Fruit fly (Drosophila melanogaster): ENCODE measurements around the gene CG9555.

Gene CG9555

dm6 chr2L:8955597-8956335 is 35.8 kb upstream of the CG9555 start:
- TF ChIP-seq dl (GFP tag; optimal IDR thresholded peaks at IDR 0.05; ENCODE audit: insufficient read depth in 1 of 2, partially characterized antibody in 2 of 2) (no peak), CG9705 (GFP tag; optimal IDR thresholded peaks at IDR 0.05) (no peak), pan (optimal IDR thresholded peaks at IDR 0.05) (no peak), woc (GFP tag; optimal IDR thresholded peaks at IDR 0.05) (no peak), br (GFP tag; optimal IDR thresholded peaks at IDR 0.05) (no peak), CrebA (GFP tag; optimal IDR thresholded peaks at IDR 0.05; ENCODE audit: borderline replicate concordance) (no peak)

DNA sequence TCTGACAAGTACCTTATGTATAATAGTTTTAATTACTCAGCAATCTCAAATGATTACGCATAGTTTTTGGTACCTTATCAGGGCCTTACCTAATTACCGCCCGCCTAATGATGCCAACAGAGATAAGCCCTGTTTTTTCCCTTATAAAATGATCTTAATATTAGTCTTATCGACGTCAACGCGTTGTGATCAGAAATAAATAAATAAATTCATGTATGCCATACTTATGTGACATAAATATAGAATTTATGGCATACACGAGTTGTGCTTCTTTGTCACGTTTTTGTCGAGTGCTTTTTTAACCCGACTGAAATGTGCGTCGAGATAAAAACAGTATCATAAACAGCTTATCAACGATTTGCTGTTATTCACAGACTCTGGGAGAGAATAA is 35.2 kb upstream of the CG9555 start:
- TF ChIP-seq woc (GFP tag; optimal IDR thresholded peaks at IDR 0.05) (no peak), Rel (GFP tag; optimal IDR thresholded peaks at IDR 0.05) (no peak), Rel (tag; optimal IDR thresholded peaks at IDR 0.05) (peak; percentile 16), lola (GFP tag; optimal IDR thresholded peaks at IDR 0.05) (no peak), rgr (GFP tag; optimal IDR thresholded peaks at IDR 0.05) (no peak)

DNA sequence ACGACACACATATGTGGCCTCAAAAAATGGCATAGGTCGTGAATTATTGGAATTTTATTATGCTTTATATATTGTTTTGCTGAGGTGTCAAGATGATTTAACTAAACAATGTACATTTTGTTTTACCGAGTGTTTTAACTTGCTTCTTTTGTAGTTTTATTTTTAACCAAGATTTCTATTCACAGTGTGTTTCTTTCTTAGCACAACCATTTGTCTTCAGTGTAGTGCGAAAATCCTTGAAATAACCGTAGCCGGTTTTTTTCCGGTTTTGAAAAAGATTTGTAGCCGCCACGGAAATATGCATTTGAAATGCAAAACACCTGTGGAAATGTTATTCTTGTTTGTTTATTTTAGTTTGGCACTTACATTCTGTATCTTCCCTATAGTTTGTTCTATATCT is 34.4 kb upstream of the CG9555 start:
- no peak for TF ChIP-seq N (GFP tag; optimal IDR thresholded peaks at IDR 0.05)
- no peak for TF ChIP-seq tai (GFP tag; optimal IDR thresholded peaks at IDR 0.05)
- no peak for TF ChIP-seq foxo (GFP tag; optimal IDR thresholded peaks at IDR 0.05)
- no peak for TF ChIP-seq Abd-B (GFP tag; optimal IDR thresholded peaks at IDR 0.05)
- TF ChIP-seq HLH106 (tag; optimal IDR thresholded peaks at IDR 0.05), result no peak
- TF ChIP-seq jim (GFP tag; optimal IDR thresholded peaks at IDR 0.05), result no peak
- TF ChIP-seq CG9705 (GFP tag; optimal IDR thresholded peaks at IDR 0.05), result no peak
- no peak for TF ChIP-seq Hr83 (GFP tag; optimal IDR thresholded peaks at IDR 0.05; ENCODE audit: poor library complexity, severe bottlenecking)
- no peak for TF ChIP-seq CG32264 (GFP tag; optimal IDR thresholded peaks at IDR 0.05)
- TF ChIP-seq rgr (GFP tag; optimal IDR thresholded peaks at IDR 0.05), result no peak
- no peak for TF ChIP-seq Vsx2 (GFP tag; optimal IDR thresholded peaks at IDR 0.05; ENCODE audit: partially characterized antibody)
- no peak for TF ChIP-seq h (GFP tag; optimal IDR thresholded peaks at IDR 0.05)
- no peak for TF ChIP-seq dmrt93B (GFP tag; optimal IDR thresholded peaks at IDR 0.05)
- no peak for TF ChIP-seq Rel (GFP tag; optimal IDR thresholded peaks at IDR 0.05)
- no peak for TF ChIP-seq Rel (tag; optimal IDR thresholded peaks at IDR 0.05)
- TF ChIP-seq Dif (GFP tag; optimal IDR thresholded peaks at IDR 0.05; ENCODE audit: partially characterized antibody), result no peak
- no peak for TF ChIP-seq dsf (GFP tag; optimal IDR thresholded peaks at IDR 0.05; ENCODE audit: borderline replicate concordance)
- TF ChIP-seq Mio (GFP tag; optimal IDR thresholded peaks at IDR 0.05), result no peak
- TF ChIP-seq OdsH (GFP tag; optimal IDR thresholded peaks at IDR 0.05), result no peak
- no peak for TF ChIP-seq Hnf4 (GFP tag; optimal IDR thresholded peaks at IDR 0.05)
- TF ChIP-seq Dfd (GFP tag; optimal IDR thresholded peaks at IDR 0.05), result no peak

dm6 chr2L:8958046-8958497 is 33.5 kb upstream of the CG9555 start:
- no peak for TF ChIP-seq CG32264 (GFP tag; optimal IDR thresholded peaks at IDR 0.05)
- no peak for TF ChIP-seq dl (GFP tag; optimal IDR thresholded peaks at IDR 0.05; ENCODE audit: insufficient read depth in 1 of 2, partially characterized antibody in 2 of 2)
- no peak for TF ChIP-seq Rel (GFP tag; optimal IDR thresholded peaks at IDR 0.05)
- TF ChIP-seq Rel (tag; optimal IDR thresholded peaks at IDR 0.05), result no peak
- no peak for TF ChIP-seq lola (GFP tag; optimal IDR thresholded peaks at IDR 0.05)
- no peak for TF ChIP-seq dsf (GFP tag; optimal IDR thresholded peaks at IDR 0.05; ENCODE audit: borderline replicate concordance)
- peak; percentile 3 for TF ChIP-seq CG9705 (GFP tag; optimal IDR thresholded peaks at IDR 0.05)
- TF ChIP-seq psq (GFP tag; optimal IDR thresholded peaks at IDR 0.05), result peak; percentile 87
- TF ChIP-seq Myc (optimal IDR thresholded peaks at IDR 0.05), result no peak
- no peak for TF ChIP-seq GATAd (GFP tag; optimal IDR thresholded peaks at IDR 0.05)
- TF ChIP-seq sv (GFP tag; optimal IDR thresholded peaks at IDR 0.05), result peak; percentile 91
- TF ChIP-seq fru (GFP tag; optimal IDR thresholded peaks at IDR 0.05), result peak; percentile 93
- TF ChIP-seq Jra (GFP tag; optimal IDR thresholded peaks at IDR 0.05), result peak; percentile 27
- no peak for TF ChIP-seq Dif (GFP tag; optimal IDR thresholded peaks at IDR 0.05; ENCODE audit: partially characterized antibody)
- TF ChIP-seq OdsH (GFP tag; optimal IDR thresholded peaks at IDR 0.05), result peak; percentile 77
- no peak for TF ChIP-seq N (GFP tag; optimal IDR thresholded peaks at IDR 0.05)
- TF ChIP-seq rgr (GFP tag; optimal IDR thresholded peaks at IDR 0.05), result peak; percentile 80
- no peak for TF ChIP-seq Abd-B (GFP tag; optimal IDR thresholded peaks at IDR 0.05)
- peak; percentile 94 for TF ChIP-seq ey (GFP tag; optimal IDR thresholded peaks at IDR 0.05)
- no peak for TF ChIP-seq jim (GFP tag; optimal IDR thresholded peaks at IDR 0.05)
- TF ChIP-seq tai (GFP tag; optimal IDR thresholded peaks at IDR 0.05), result peak; percentile 56
- TF ChIP-seq HLH106 (tag; optimal IDR thresholded peaks at IDR 0.05), result peak; percentile 56
- no peak for TF ChIP-seq Mio (GFP tag; optimal IDR thresholded peaks at IDR 0.05)
- TF ChIP-seq usp (GFP tag; optimal IDR thresholded peaks at IDR 0.05), result no peak
- TF ChIP-seq h (GFP tag; optimal IDR thresholded peaks at IDR 0.05), result peak; percentile 79
- no peak for TF ChIP-seq Hr78 (GFP tag; optimal IDR thresholded peaks at IDR 0.05)
- TF ChIP-seq foxo (GFP tag; optimal IDR thresholded peaks at IDR 0.05), result peak in 1 of 2 experiments; percentile 86
- TF ChIP-seq sage (GFP tag; optimal IDR thresholded peaks at IDR 0.05), result no peak
- TF ChIP-seq Dfd (GFP tag; optimal IDR thresholded peaks at IDR 0.05), result no peak
- TF ChIP-seq dmrt93B (GFP tag; optimal IDR thresholded peaks at IDR 0.05), result peak; percentile 40
- peak; percentile 18 for TF ChIP-seq Hr83 (GFP tag; optimal IDR thresholded peaks at IDR 0.05; ENCODE audit: poor library complexity, severe bottlenecking)
- no peak for TF ChIP-seq pan (optimal IDR thresholded peaks at IDR 0.05)
- TF ChIP-seq Hnf4 (GFP tag; optimal IDR thresholded peaks at IDR 0.05), result peak; percentile 66
- TF ChIP-seq brk (GFP tag; optimal IDR thresholded peaks at IDR 0.05), result peak; percentile 95
- peak; percentile 55 for TF ChIP-seq br (GFP tag; optimal IDR thresholded peaks at IDR 0.05)
- no peak for TF ChIP-seq Vsx2 (GFP tag; optimal IDR thresholded peaks at IDR 0.05; ENCODE audit: partially characterized antibody)
- peak; percentile 13 for TF ChIP-seq woc (GFP tag; optimal IDR thresholded peaks at IDR 0.05)
- peak; percentile 57 for TF ChIP-seq CrebA (GFP tag; optimal IDR thresholded peaks at IDR 0.05; ENCODE audit: borderline replicate concordance)
